Worm (Caenorhabditis elegans) whole organism, young adult: ENCODE results near the gene zig-12.

Experiments used
- T26A5.8 ChIP-seq: sonication (generic microtip); optimal IDR thresholded peaks from 2 replicates; lab custom pipeline; 2016; ENCODE audit warnings: missing genetic modification characterization, missing compliant biosample characterization
- ZK185.1 ChIP-seq: sonication (generic microtip); optimal IDR thresholded peaks from 2 replicates; lab custom pipeline; 2016; ENCODE audit warnings: mild to moderate bottlenecking, missing genetic modification characterization, missing compliant biosample characterization; ENCODE audit not compliant: poor library complexity, severe bottlenecking
- ama-1 ChIP-seq, 3 experiments: fragments of 150-350 bp in 1 of 3; sonication (generic microtip) in 2 of 3; optimal IDR thresholded peaks; 2 replicates each; lab custom pipeline; 2014 to 2018; ENCODE audit warnings: missing biosample characterization in 2 of 3, missing genetic modification characterization in 2 of 3, missing genetic modification reagents in 2 of 3
- cebp-2 ChIP-seq: fragments of 200-800 bp; sonication (Bioruptor generic); IDR thresholded peaks from 2 replicates; pipeline ENCODE4 v1.3.6; 2022; ENCODE audit warnings: missing genetic modification characterization, missing compliant biosample characterization
- chd-7 ChIP-seq: sonication (generic microtip); optimal IDR thresholded peaks from 2 replicates; lab custom pipeline; 2016; ENCODE audit warnings: mild to moderate bottlenecking, missing genetic modification characterization, moderate library complexity, missing compliant biosample characterization
- dox-1 ChIP-seq: fragments of 200-800 bp; sonication (Bioruptor generic); IDR thresholded peaks from 2 replicates; pipeline ENCODE4 v1.3.6; 2022; ENCODE audit warnings: missing genetic modification reagents, missing genetic modification characterization, missing compliant biosample characterization
- dpl-1 ChIP-seq: fragments of 150-350 bp; optimal IDR thresholded peaks from 2 replicates; lab custom pipeline; 2014; ENCODE audit warnings: missing biosample characterization, missing genetic modification reagents, missing genetic modification characterization
- lir-1 ChIP-seq: fragments of 200-800 bp; sonication (Bioruptor generic); conservative IDR thresholded peaks from 2 replicates; pipeline ENCODE4 v1.3.6; 2022; ENCODE audit warnings: missing genetic modification reagents, missing genetic modification characterization, missing compliant biosample characterization
- nhr-27 ChIP-seq: fragments of 200-800 bp; sonication (Bioruptor generic); optimal IDR thresholded peaks from 2 replicates; lab custom pipeline; 2018; ENCODE audit warnings: mild to moderate bottlenecking, missing genetic modification characterization, moderate library complexity, missing compliant biosample characterization
- nhr-90 ChIP-seq: sonication (generic microtip); optimal IDR thresholded peaks from 2 replicates; lab custom pipeline; 2016; ENCODE audit warnings: missing genotype, mild to moderate bottlenecking, missing genetic modification characterization, missing compliant biosample characterization
- rcor-1 ChIP-seq: fragments of 200-800 bp; sonication (Bioruptor generic); IDR thresholded peaks from 2 replicates; pipeline ENCODE4 v1.3.6; 2022; ENCODE audit warnings: missing genetic modification reagents, missing genetic modification characterization, missing compliant biosample characterization
- rpc-1 ChIP-seq, 2 experiments: fragments of 150-350 bp in 1 of 2; sonication (generic microtip) in 1 of 2; optimal IDR thresholded peaks; 2 replicates each; lab custom pipeline; 2014 to 2018; ENCODE audit warnings: missing biosample characterization in 1 of 2, missing genetic modification characterization in 1 of 2, missing genetic modification reagents in 1 of 2, missing genotype in 1 of 2
- unc-62 ChIP-seq: fragments of 150-350 bp; optimal IDR thresholded peaks from 2 replicates; lab custom pipeline; 2014; ENCODE audit warnings: missing biosample characterization, missing genetic modification reagents, missing genetic modification characterization
- zfh-2 ChIP-seq: fragments of 200-800 bp; sonication (Bioruptor generic); conservative IDR thresholded peaks from 2 replicates; pipeline ENCODE4 v1.3.6; 2022; ENCODE audit warnings: missing genetic modification reagents, missing genetic modification characterization, missing compliant biosample characterization

- TF ChIP-seq nhr-90 (tag; lab: Kevin White, UChicago): no peak
- TF ChIP-seq nhr-27 (tag; lab: Kevin White, UChicago): no peak
- TF ChIP-seq ZK185.1: no peak
- TF ChIP-seq unc-62 (GFP tag; lab: Kevin White, UChicago): no peak
- TF ChIP-seq lir-1 (GFP tag; lab: Robert Waterston, UW): no peak
- TF ChIP-seq dox-1 (GFP tag; lab: Robert Waterston, UW): no peak
- TF ChIP-seq dpl-1 (GFP tag; lab: Kevin White, UChicago): no peak
- no peak for TF ChIP-seq rpc-1 (optimal IDR thresholded peaks at IDR 0.05; lab: Kevin White, UChicago)
- TF ChIP-seq rpc-1 (tag; optimal IDR thresholded peaks at IDR 0.05; lab: Kevin White, UChicago): no peak
- TF ChIP-seq rcor-1 (GFP tag; lab: Robert Waterston, UW): no peak
- no peak for TF ChIP-seq zfh-2 (GFP tag; lab: Robert Waterston, UW)
- no peak for TF ChIP-seq T26A5.8 (tag; lab: Kevin White, UChicago)
- TF ChIP-seq ama-1 (optimal IDR thresholded peaks at IDR 0.05; lab: Kevin White, UChicago): no peak
- no peak for TF ChIP-seq ama-1 (GFP tag; optimal IDR thresholded peaks at IDR 0.05; lab: Kevin White, UChicago)
- no peak for TF ChIP-seq chd-7 (tag; lab: Kevin White, UChicago)
- no peak for TF ChIP-seq cebp-2 (GFP tag; lab: Robert Waterston, UW)
Observed at ce11 chrX:8791821-8792220, 28.1 kb downstream of the zig-12 start, which contains the start of gene chup-1.
